Fruit fly (Drosophila melanogaster): ENCODE results near the gene KrT95D.

Gene KrT95D

DNA sequence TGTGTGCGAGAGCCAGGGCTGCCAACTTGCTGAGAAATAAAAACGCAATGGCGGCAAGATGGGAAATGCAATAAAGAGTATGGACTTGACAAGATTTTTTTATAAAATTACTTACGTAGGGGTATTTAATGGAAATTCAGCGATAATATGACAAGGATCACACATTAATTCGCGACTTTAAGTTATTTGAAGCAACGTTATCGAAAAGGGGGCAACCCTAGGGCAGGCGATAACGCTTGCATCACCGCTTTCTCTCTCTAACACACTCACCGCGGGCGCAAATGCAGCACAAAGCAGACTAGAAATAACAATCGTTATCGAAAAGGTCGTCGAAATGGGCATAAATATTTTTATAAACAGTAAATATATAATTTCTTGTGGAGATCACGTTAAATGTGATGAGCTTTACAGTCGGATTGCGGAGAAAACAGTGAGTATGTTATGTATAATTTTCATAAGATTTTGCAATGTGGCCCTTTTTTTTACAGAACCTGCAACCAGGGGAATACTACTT lies 16.4 kb upstream of the KrT95D start, which contains the start of gene Rox8 (continued):
- TF ChIP-seq salm (tag; optimal IDR thresholded peaks at IDR 0.05) (no peak), Myb (GFP tag; optimal IDR thresholded peaks at IDR 0.05) (peak; percentile 21), CG6765 (GFP tag; optimal IDR thresholded peaks at IDR 0.05) (no peak), CG32532 (GFP tag; IDR thresholded peaks at IDR 0.05) (peak; percentile 31; the same call in 1 of the 2 replicates), CG3847 (GFP tag; IDR thresholded peaks at IDR 0.05) (peak; percentile 34; the same call in 1 of the 2 replicates), Dbx (GFP tag; IDR thresholded peaks at IDR 0.05) (peak; percentile 38; the same call in 1 of the 3 replicates), Sry-δ (GFP tag; optimal IDR thresholded peaks at IDR 0.05) (peak; percentile 69), Nf-YB (GFP tag; optimal IDR thresholded peaks at IDR 0.05) (peak; percentile 22), CG7786 (GFP tag; optimal IDR thresholded peaks at IDR 0.05) (no peak), Blimp-1 (GFP tag; optimal IDR thresholded peaks at IDR 0.05) (peak; percentile 19), tin (GFP tag; optimal IDR thresholded peaks at IDR 0.05) (peak; percentile 37), Dp (GFP tag; optimal IDR thresholded peaks at IDR 0.05) (peak; percentile 38), gro (GFP tag; optimal IDR thresholded peaks at IDR 0.05) (peak; percentile 29), otp (GFP tag; IDR thresholded peaks at IDR 0.05) (0 out of 3 replicates have a peak, but pooled peaks have one; percentile 30), HLH54F (GFP tag; optimal IDR thresholded peaks at IDR 0.05) (peak; percentile 39), pfk (GFP tag; optimal IDR thresholded peaks at IDR 0.05) (peak; percentile 19), dimm (GFP tag; IDR thresholded peaks at IDR 0.05) (no peak), sisA (GFP tag; IDR thresholded peaks at IDR 0.05) (no peak), CG7928 (GFP tag; optimal IDR thresholded peaks at IDR 0.05) (peak; percentile 89), CTCF (GFP tag; optimal IDR thresholded peaks at IDR 0.05) (peak; percentile 69), CG10654 (GFP tag; optimal IDR thresholded peaks at IDR 0.05) (no peak), mirr (GFP tag; optimal IDR thresholded peaks at IDR 0.05) (peak; percentile 20), ara (GFP tag; IDR thresholded peaks at IDR 0.05) (0 out of 2 replicates have a peak, but pooled peaks have one; percentile 12), Ets65A (GFP tag) (peak; percentile 67), Nf-YC (tag; optimal IDR thresholded peaks at IDR 0.05) (peak; percentile 68), CG13775 (GFP tag; optimal IDR thresholded peaks at IDR 0.05) (peak; percentile 52), CG8359 (GFP tag; optimal IDR thresholded peaks at IDR 0.05; ENCODE audit: borderline replicate concordance) (no peak), CG15479 (GFP tag; optimal IDR thresholded peaks at IDR 0.05) (peak; percentile 83), grau (tag; optimal IDR thresholded peaks at IDR 0.05) (peak; percentile 55), CG10366 (GFP tag; IDR thresholded peaks at IDR 0.05) (no peak), CG30020 (tag; optimal IDR thresholded peaks at IDR 0.05) (peak; percentile 70), CG8388 (GFP tag; optimal IDR thresholded peaks at IDR 0.05) (peak; percentile 24), Dll (GFP tag; IDR thresholded peaks at IDR 0.05; ENCODE audit: partially characterized antibody) (peak; percentile 66; the same call in 3 of the 4 replicates), Lim3 (GFP tag; IDR thresholded peaks at IDR 0.05) (no peak), Side (GFP tag; optimal IDR thresholded peaks at IDR 0.05) (peak; percentile 34), Sox100B (GFP tag; optimal IDR thresholded peaks at IDR 0.05) (no peak), CG10565 (GFP tag; optimal IDR thresholded peaks at IDR 0.05) (no peak), CG8281 (tag; optimal IDR thresholded peaks at IDR 0.05) (no peak), CG13424 (tag; optimal IDR thresholded peaks at IDR 0.05) (peak; percentile 62), CG1233 (GFP tag; optimal IDR thresholded peaks at IDR 0.05) (peak; percentile 15), CG14860 (GFP tag; IDR thresholded peaks at IDR 0.05; ENCODE audit: partially characterized antibody) (peak; percentile 44; the same call in 1 of the 3 replicates), Hr3 (GFP tag; optimal IDR thresholded peaks at IDR 0.05) (peak; percentile 21), CG10979 (tag; optimal IDR thresholded peaks at IDR 0.05) (peak; percentile 38), CG2199 (GFP tag; IDR thresholded peaks at IDR 0.05) (no peak), dmrt11E (tag; optimal IDR thresholded peaks at IDR 0.05) (peak; percentile 5), zfh1 (GFP tag; IDR thresholded peaks at IDR 0.05) (no peak), bbx (GFP tag; IDR thresholded peaks at IDR 0.05; ENCODE audit: partially characterized antibody) (peak; percentile 66), CG11695 (GFP tag; IDR thresholded peaks at IDR 0.05) (no peak), tap (tag; optimal IDR thresholded peaks at IDR 0.05) (peak; percentile 31), CG3163 (GFP tag; optimal IDR thresholded peaks at IDR 0.05) (peak; percentile 31), nmo (GFP tag; optimal IDR thresholded peaks at IDR 0.05) (peak; percentile 68)

Data from whole organism, embryonic.